Worm (Caenorhabditis elegans): Measurements from ENCODE around the gene hpx-2.

hpx-2 gene

ce11 chrV:13866353-13866752 is 16.1 kb downstream of the hpx-2 start, which contains the start of gene nhr-175:
nhr-175 (plus strand) TSS chrV:13866691.
- no peak for TF ChIP-seq ceh-9 (tag; optimal IDR thresholded peaks at IDR 0.05)
- TF ChIP-seq ama-1 (optimal IDR thresholded peaks at IDR 0.05): no peak
- TF ChIP-seq fkh-6 (tag; optimal IDR thresholded peaks at IDR 0.05): no peak
- no peak for TF ChIP-seq T23F11.4 (GFP tag; optimal IDR thresholded peaks at IDR 0.05)
- no peak for TF ChIP-seq fkh-10 (GFP tag; optimal IDR thresholded peaks at IDR 0.05)
- no peak for TF ChIP-seq ceh-34 (tag; optimal IDR thresholded peaks at IDR 0.05)

- TF ChIP-seq ceh-19 (GFP tag; optimal IDR thresholded peaks at IDR 0.05): peak; percentile 51
- TF ChIP-seq pat-9 (tag; optimal IDR thresholded peaks at IDR 0.05): peak; percentile 50
- peak; percentile 29 for TF ChIP-seq gmeb-2 (tag; optimal IDR thresholded peaks at IDR 0.05)
- peak; percentile 33 for TF ChIP-seq lin-11 (tag; optimal IDR thresholded peaks at IDR 0.05)
- TF ChIP-seq ceh-6 (GFP tag; optimal IDR thresholded peaks at IDR 0.05): peak; percentile 51
These were observed 18.6 kb downstream of the hpx-2 start for ce11 chrV:13868886-13869285.

- TF ChIP-seq hlh-6 (tag; optimal IDR thresholded peaks at IDR 0.05) (no peak), unc-42 (tag; optimal IDR thresholded peaks at IDR 0.05) (no peak), unc-3 (GFP tag; conservative IDR thresholded peaks at IDR 0.05) (no peak), unc-3 (tag; optimal IDR thresholded peaks at IDR 0.05) (no peak), ceh-34 (tag; optimal IDR thresholded peaks at IDR 0.05) (no peak), elt-2 (tag; optimal IDR thresholded peaks at IDR 0.05) (no peak), pat-9 (tag; optimal IDR thresholded peaks at IDR 0.05) (no peak), K09A11.1 (tag; optimal IDR thresholded peaks at IDR 0.05; ENCODE audit: insufficient read depth) (no peak), lin-11 (tag; optimal IDR thresholded peaks at IDR 0.05) (no peak), lim-6 (tag; optimal IDR thresholded peaks at IDR 0.05) (no peak), nfya-1 (tag; optimal IDR thresholded peaks at IDR 0.05) (no peak), hlh-8 (tag; optimal IDR thresholded peaks at IDR 0.05) (no peak), pha-4 (tag; optimal IDR thresholded peaks at IDR 0.05) (no peak), nhr-232 (tag; optimal IDR thresholded peaks at IDR 0.05) (no peak), hlh-13 (GFP tag; optimal IDR thresholded peaks at IDR 0.05) (no peak), unc-86 (tag; optimal IDR thresholded peaks at IDR 0.05) (no peak), fkh-10 (GFP tag; optimal IDR thresholded peaks at IDR 0.05) (no peak), elt-4 (tag; optimal IDR thresholded peaks at IDR 0.05) (no peak), odd-2 (tag; optimal IDR thresholded peaks at IDR 0.05) (no peak), tbx-2 (tag; optimal IDR thresholded peaks at IDR 0.05) (no peak)
These were observed 19.3 kb downstream of the hpx-2 start for ce11 chrV:13869551-13869950.

- no peak for TF ChIP-seq ceh-2 (tag; optimal IDR thresholded peaks at IDR 0.05)
- TF ChIP-seq mec-3 (tag; optimal IDR thresholded peaks at IDR 0.05; ENCODE audit: borderline replicate concordance): no peak
- TF ChIP-seq fax-1 (tag; optimal IDR thresholded peaks at IDR 0.05): no peak
- no peak for TF ChIP-seq tbx-2 (tag; optimal IDR thresholded peaks at IDR 0.05)
- no peak for TF ChIP-seq unc-86 (tag; optimal IDR thresholded peaks at IDR 0.05)
- no peak for TF ChIP-seq ceh-22 (tag; optimal IDR thresholded peaks at IDR 0.05)
- no peak for TF ChIP-seq ets-4 (tag; optimal IDR thresholded peaks at IDR 0.05)
- no peak for TF ChIP-seq ttx-3 (tag; optimal IDR thresholded peaks at IDR 0.05)
- no peak for TF ChIP-seq C08G9.2 (tag; optimal IDR thresholded peaks at IDR 0.05)
- no peak for TF ChIP-seq hlh-15 (tag; optimal IDR thresholded peaks at IDR 0.05)
- no peak for TF ChIP-seq pag-3 (tag; optimal IDR thresholded peaks at IDR 0.05; ENCODE audit: borderline replicate concordance)
- no peak for TF ChIP-seq fkh-6 (tag; optimal IDR thresholded peaks at IDR 0.05)
- TF ChIP-seq unc-3 (GFP tag; conservative IDR thresholded peaks at IDR 0.05): no peak
- no peak for TF ChIP-seq unc-3 (tag; optimal IDR thresholded peaks at IDR 0.05)
- TF ChIP-seq rnt-1 (tag; optimal IDR thresholded peaks at IDR 0.05): no peak
- no peak for TF ChIP-seq nhr-11 (tag; optimal IDR thresholded peaks at IDR 0.05)
- no peak for TF ChIP-seq ceh-30 (tag; optimal IDR thresholded peaks at IDR 0.05)
- no peak for TF ChIP-seq pros-1 (tag; optimal IDR thresholded peaks at IDR 0.05)
- no peak for TF ChIP-seq sox-4 (tag; optimal IDR thresholded peaks at IDR 0.05)
- TF ChIP-seq lim-6 (tag; optimal IDR thresholded peaks at IDR 0.05): no peak
- TF ChIP-seq ceh-9 (tag; optimal IDR thresholded peaks at IDR 0.05): no peak
These were observed 22.6 kb downstream of the hpx-2 start, which contains the start of gene cpt-5 for ce11 chrV:13872895-13873294. cpt-5 (plus strand) TSS chrV:13873195.

Measured in whole organism, late embryonic.